Worm (Caenorhabditis elegans) whole organism, L2 larva: ENCODE results near the gene rpc-2.
A peak's percentile ranks its signal among the peaks of the same experiment; 100 is the strongest.

Source experiments
- C34F6.9 ChIP-seq: fragments of 150-350 bp; optimal IDR thresholded peaks from 2 replicates; lab custom pipeline; 2014; ENCODE audit warnings: missing biosample characterization, missing genetic modification characterization
- F13H6.1 ChIP-seq: sonication (generic microtip); optimal IDR thresholded peaks from 2 replicates; lab custom pipeline; 2016; ENCODE audit warnings: missing genetic modification characterization, missing compliant biosample characterization
- R02D3.7 ChIP-seq: fragments of 150-350 bp; optimal IDR thresholded peaks from 2 replicates; lab custom pipeline; 2014; ENCODE audit warnings: missing biosample characterization, missing genetic modification characterization
- Y55F3AM.14 ChIP-seq: fragments of 200-800 bp; sonication (Bioruptor generic); optimal IDR thresholded peaks from 2 replicates; lab custom pipeline; 2018; ENCODE audit warnings: mild to moderate bottlenecking, missing genetic modification characterization, missing compliant biosample characterization
- ZK546.5 ChIP-seq: sonication (generic microtip); optimal IDR thresholded peaks from 2 replicates; lab custom pipeline; 2017; ENCODE audit warnings: missing biosample characterization, missing genetic modification characterization
- alr-1 ChIP-seq: fragments of 150-350 bp; optimal IDR thresholded peaks from 2 replicates; lab custom pipeline; 2014; ENCODE audit warnings: missing biosample characterization, missing genetic modification characterization
- aly-2 ChIP-seq: fragments of 150-350 bp; optimal IDR thresholded peaks from 2 replicates; lab custom pipeline; 2014; ENCODE audit warnings: missing biosample characterization, missing genetic modification characterization
- ama-1 ChIP-seq: fragments of 150-350 bp; optimal IDR thresholded peaks from 2 replicates; lab custom pipeline; 2018; ENCODE audit warnings: inconsistent platforms
- blmp-1 ChIP-seq: sonication (generic microtip); optimal IDR thresholded peaks from 2 replicates; lab custom pipeline; 2017; ENCODE audit warnings: missing genetic modification characterization, mild to moderate bottlenecking, missing compliant biosample characterization, antibody characterized with exemption, moderate library complexity; ENCODE audit not compliant: insufficient read depth
- ceh-16 ChIP-seq: fragments of 150-350 bp; optimal IDR thresholded peaks from 2 replicates; lab custom pipeline; 2014; ENCODE audit warnings: missing biosample characterization, missing genetic modification characterization
- ceh-82 ChIP-seq: fragments of 150-350 bp; optimal IDR thresholded peaks from 2 replicates; lab custom pipeline; 2014; ENCODE audit warnings: missing biosample characterization, missing genetic modification characterization
- crh-2 ChIP-seq: sonication (generic microtip); optimal IDR thresholded peaks from 2 replicates; lab custom pipeline; 2017; ENCODE audit warnings: missing biosample characterization, missing genetic modification characterization
- dmd-4 ChIP-seq: sonication (generic microtip); optimal IDR thresholded peaks from 2 replicates; lab custom pipeline; 2017; ENCODE audit warnings: missing biosample characterization, missing genetic modification characterization
- egl-27 ChIP-seq: sonication (generic microtip); optimal IDR thresholded peaks from 3 replicates; lab custom pipeline; 2017; ENCODE audit warnings: missing biosample characterization, missing genetic modification reagents, missing genetic modification characterization
- elt-1 ChIP-seq: fragments of 150-350 bp; optimal IDR thresholded peaks from 2 replicates; lab custom pipeline; 2014; ENCODE audit warnings: missing biosample characterization, missing genetic modification characterization
- elt-3 ChIP-seq: sonication (generic microtip); optimal IDR thresholded peaks from 2 replicates; lab custom pipeline; 2017; ENCODE audit warnings: missing biosample characterization, missing genetic modification characterization
- fos-1 ChIP-seq: fragments of 150-350 bp; optimal IDR thresholded peaks from 2 replicates; lab custom pipeline; 2014; ENCODE audit warnings: missing biosample characterization, missing genetic modification characterization
- gmeb-1 ChIP-seq: fragments of 150-350 bp; optimal IDR thresholded peaks from 2 replicates; lab custom pipeline; 2014; ENCODE audit warnings: missing biosample characterization, missing genetic modification characterization
- lin-11 ChIP-seq: fragments of 150-350 bp; sonication (generic microtip); optimal IDR thresholded peaks from 2 replicates; lab custom pipeline; 2014; ENCODE audit warnings: missing biosample characterization, missing genetic modification characterization, inconsistent platforms, mixed read lengths
- lin-13 ChIP-seq: fragments of 150-350 bp; optimal IDR thresholded peaks from 2 replicates; lab custom pipeline; 2014; ENCODE audit warnings: missing biosample characterization, missing genetic modification reagents, missing genetic modification characterization
- lin-39 ChIP-seq: fragments of 150-350 bp; optimal IDR thresholded peaks from 2 replicates; lab custom pipeline; 2014; ENCODE audit warnings: missing biosample characterization, missing genetic modification reagents, missing genetic modification characterization
- lsy-2 ChIP-seq, 2 experiments: fragments of 150-350 bp in 1 of 2; sonication (generic microtip) in 1 of 2; optimal IDR thresholded peaks; 2 replicates each; lab custom pipeline; 2014 to 2017; ENCODE audit warnings: missing biosample characterization in 2 of 2, missing genetic modification characterization in 2 of 2
- mab-5 ChIP-seq: fragments of 150-350 bp; optimal IDR thresholded peaks from 2 replicates; lab custom pipeline; 2014; ENCODE audit warnings: missing biosample characterization, missing genetic modification characterization
- mbf-1 ChIP-seq: sonication (generic microtip); optimal IDR thresholded peaks from 2 replicates; lab custom pipeline; 2017; ENCODE audit warnings: missing biosample characterization, missing genetic modification characterization
- mdl-1 ChIP-seq, 2 experiments: fragments of 150-350 bp in 1 of 2; sonication (generic microtip) in 1 of 2; optimal IDR thresholded peaks; 2 replicates each; lab custom pipeline; 2017; ENCODE audit warnings: missing biosample characterization in 2 of 2, missing genetic modification characterization in 2 of 2
- nhr-10 ChIP-seq: sonication (generic microtip); optimal IDR thresholded peaks from 2 replicates; lab custom pipeline; 2017; ENCODE audit warnings: missing biosample characterization, missing genetic modification characterization
- nhr-11 ChIP-seq: fragments of 150-350 bp; optimal IDR thresholded peaks from 2 replicates; lab custom pipeline; 2014; ENCODE audit warnings: missing biosample characterization, missing genetic modification characterization
- nhr-12 ChIP-seq: fragments of 150-350 bp; optimal IDR thresholded peaks from 2 replicates; lab custom pipeline; 2014; ENCODE audit warnings: missing biosample characterization, missing genetic modification characterization
- nhr-129 ChIP-seq: fragments of 150-350 bp; optimal IDR thresholded peaks from 2 replicates; lab custom pipeline; 2014; ENCODE audit warnings: missing biosample characterization, missing genetic modification characterization
- nhr-21 ChIP-seq: fragments of 150-350 bp; optimal IDR thresholded peaks from 2 replicates; lab custom pipeline; 2014; ENCODE audit warnings: missing biosample characterization, missing genetic modification characterization
- nhr-23 ChIP-seq: fragments of 150-350 bp; optimal IDR thresholded peaks from 2 replicates; lab custom pipeline; 2014; ENCODE audit warnings: missing biosample characterization, missing genetic modification reagents, missing genetic modification characterization
- nhr-237 ChIP-seq: fragments of 150-350 bp; optimal IDR thresholded peaks from 2 replicates; lab custom pipeline; 2014; ENCODE audit warnings: missing biosample characterization, missing genetic modification characterization
- nhr-25 ChIP-seq: fragments of 150-350 bp; sonication (generic microtip); optimal IDR thresholded peaks from 3 replicates; lab custom pipeline; 2014; ENCODE audit warnings: missing biosample characterization, missing genetic modification characterization
- nhr-6 ChIP-seq: fragments of 150-350 bp; optimal IDR thresholded peaks from 2 replicates; lab custom pipeline; 2014; ENCODE audit warnings: missing biosample characterization, missing genetic modification characterization
- nhr-77 ChIP-seq: fragments of 150-350 bp; optimal IDR thresholded peaks from 2 replicates; lab custom pipeline; 2014; ENCODE audit warnings: missing biosample characterization, missing genetic modification characterization
- peb-1 ChIP-seq: fragments of 150-350 bp; optimal IDR thresholded peaks from 2 replicates; lab custom pipeline; 2014; ENCODE audit warnings: missing biosample characterization, missing genetic modification characterization
- sem-4 ChIP-seq: fragments of 150-350 bp; optimal IDR thresholded peaks from 2 replicates; lab custom pipeline; 2014; ENCODE audit warnings: missing biosample characterization, missing genetic modification reagents, missing genetic modification characterization
- skn-1 ChIP-seq: sonication (generic microtip); optimal IDR thresholded peaks from 2 replicates; lab custom pipeline; 2017; ENCODE audit warnings: missing biosample characterization, missing genetic modification characterization
- sma-3 ChIP-seq: sonication (generic microtip); optimal IDR thresholded peaks from 2 replicates; lab custom pipeline; 2016; ENCODE audit warnings: missing genetic modification reagents, missing genetic modification characterization, missing compliant biosample characterization
- sma-9 ChIP-seq, 2 experiments: fragments of 150-350 bp in 1 of 2; sonication (generic microtip) in 1 of 2; optimal IDR thresholded peaks; 2 replicates each; lab custom pipeline; 2014 to 2016; ENCODE audit warnings: missing genetic modification characterization in 2 of 2, mild to moderate bottlenecking in 1 of 2, missing biosample characterization in 1 of 2, missing compliant biosample characterization in 1 of 2, missing genetic modification reagents in 1 of 2, moderate library complexity in 1 of 2
- snpc-4 ChIP-seq: fragments of 150-350 bp; optimal IDR thresholded peaks from 2 replicates; lab custom pipeline; 2014; ENCODE audit warnings: missing biosample characterization, missing genetic modification characterization
- unc-39 ChIP-seq: fragments of 150-350 bp; optimal IDR thresholded peaks from 2 replicates; lab custom pipeline; 2014; ENCODE audit warnings: missing biosample characterization, missing genetic modification characterization
- unc-55 ChIP-seq: fragments of 150-350 bp; sonication (generic microtip); optimal IDR thresholded peaks from 3 replicates; lab custom pipeline; 2014; ENCODE audit warnings: missing biosample characterization, missing genetic modification reagents, missing genetic modification characterization
- unc-62 ChIP-seq: fragments of 150-350 bp; optimal IDR thresholded peaks from 2 replicates; lab custom pipeline; 2014; ENCODE audit warnings: missing biosample characterization, missing genetic modification reagents, missing genetic modification characterization
- zag-1 ChIP-seq: fragments of 150-350 bp; optimal IDR thresholded peaks from 2 replicates; lab custom pipeline; 2014; ENCODE audit warnings: missing biosample characterization, missing genetic modification characterization
- ztf-1 ChIP-seq: fragments of 200-800 bp; sonication (Bioruptor generic); conservative IDR thresholded peaks from 2 replicates; pipeline ENCODE4 v1.3.6; 2022; ENCODE audit warnings: missing genetic modification characterization, missing compliant biosample characterization
- ztf-11 ChIP-seq: sonication (generic microtip); optimal IDR thresholded peaks from 2 replicates; lab custom pipeline; 2017; ENCODE audit warnings: missing biosample characterization, missing genetic modification characterization
- ztf-4 ChIP-seq: fragments of 150-350 bp; optimal IDR thresholded peaks from 2 replicates; lab custom pipeline; 2014; ENCODE audit warnings: missing biosample characterization, missing genetic modification characterization

The rpc-2 gene

DNA sequence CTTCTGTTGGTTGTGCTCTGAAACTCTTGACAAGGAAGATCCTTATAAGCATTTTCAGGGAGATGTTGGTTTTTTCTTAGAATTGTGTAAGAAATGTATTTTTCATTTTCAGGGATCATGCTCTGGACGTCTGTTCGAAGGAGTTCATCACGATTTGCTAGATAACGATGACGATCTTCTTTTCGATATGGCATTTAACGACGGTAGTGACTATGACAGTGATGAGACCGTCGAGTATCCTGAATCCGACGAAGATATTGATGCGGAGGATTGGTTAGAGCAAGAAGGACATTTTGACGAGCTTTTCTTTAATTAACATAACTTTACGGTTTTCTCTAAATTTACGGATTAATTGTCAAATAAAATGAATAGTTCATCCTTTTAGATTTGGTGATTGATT lies 31.6 kb downstream of the rpc-2 start:
- no peak for TF ChIP-seq ztf-4 (tag; lab: Kevin White, UChicago)
- TF ChIP-seq blmp-1 (tag; lab: Kevin White, UChicago): no peak
- no peak for TF ChIP-seq zag-1 (tag; lab: Kevin White, UChicago)
- no peak for TF ChIP-seq sma-3 (GFP tag; lab: Kevin White, UChicago)
- no peak for TF ChIP-seq lin-11 (tag; lab: Kevin White, UChicago)
- TF ChIP-seq mbf-1: no peak
- no peak for TF ChIP-seq unc-39 (tag; lab: Kevin White, UChicago)

DNA sequence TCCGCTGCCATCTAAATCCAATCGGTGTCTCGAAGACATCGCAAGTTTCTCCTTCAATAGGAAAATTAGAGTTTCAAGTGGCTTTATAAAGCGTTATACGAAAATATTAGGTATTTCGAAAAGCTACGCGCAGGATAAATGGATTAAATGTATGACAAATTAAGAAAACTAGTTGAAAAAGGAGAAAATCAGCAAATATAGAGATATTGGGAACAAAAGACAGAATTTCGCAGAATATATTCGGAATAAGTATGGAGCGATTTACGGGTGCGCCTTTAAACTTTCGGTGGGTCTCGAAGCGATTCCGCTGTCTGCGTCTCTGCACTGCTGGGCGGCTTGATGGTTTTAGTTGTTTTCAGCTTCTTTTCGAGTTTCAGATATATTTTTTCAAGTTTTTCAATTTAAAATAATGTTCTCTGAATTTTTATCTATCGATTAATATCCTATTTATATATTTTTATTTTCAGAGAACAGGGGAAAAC lies 34.5 kb downstream of the rpc-2 start, which contains the start of the genes ddx-15 and ucr-1:
Gene ddx-15 (minus strand): TSS at position 51 of the 482 bp plus-strand sequence.
Gene ucr-1 (plus strand): TSS at position 468 of the 482 bp plus-strand sequence.
- no peak for TF ChIP-seq dmd-4 (tag; lab: Kevin White, UChicago)
- no peak for TF ChIP-seq ztf-1 (GFP tag; lab: Robert Waterston, UW)
- peak; percentile 84 for TF ChIP-seq C34F6.9 (tag; lab: Kevin White, UChicago)
- TF ChIP-seq nhr-23 (tag; lab: Kevin White, UChicago): no peak
- TF ChIP-seq F13H6.1: peak; percentile 6
- no peak for TF ChIP-seq ztf-4 (tag; lab: Kevin White, UChicago)
- TF ChIP-seq lin-13 (GFP tag; lab: Kevin White, UChicago): peak; percentile 77
- no peak for TF ChIP-seq peb-1 (tag; lab: Kevin White, UChicago)
- TF ChIP-seq gmeb-1 (tag; lab: Kevin White, UChicago): peak; percentile 80
- no peak for TF ChIP-seq unc-39 (tag; lab: Kevin White, UChicago)
- TF ChIP-seq mdl-1 (tag; optimal IDR thresholded peaks at IDR 0.05; lab: Kevin White, UChicago): no peak
- TF ChIP-seq sem-4: no peak
- no peak for TF ChIP-seq nhr-6 (tag; lab: Kevin White, UChicago)
- peak; percentile 29 to 85 for TF ChIP-seq lsy-2 (tag; optimal IDR thresholded peaks at IDR 0.05; lab: Kevin White, UChicago)
- TF ChIP-seq ceh-82 (tag; lab: Kevin White, UChicago): no peak
- TF ChIP-seq ztf-11 (tag; lab: Kevin White, UChicago): no peak
- TF ChIP-seq lin-39: no peak
- TF ChIP-seq unc-55 (GFP tag; lab: Kevin White, UChicago): peak; percentile 89
- no peak for TF ChIP-seq egl-27 (tag; lab: Kevin White, UChicago)
- TF ChIP-seq aly-2 (tag; lab: Kevin White, UChicago): no peak
- peak; percentile 23 for TF ChIP-seq nhr-25 (tag; lab: Kevin White, UChicago)
- TF ChIP-seq sma-3 (GFP tag; lab: Kevin White, UChicago): peak; percentile 57
- no peak for TF ChIP-seq alr-1 (tag; lab: Kevin White, UChicago)
- TF ChIP-seq nhr-77: no peak
- TF ChIP-seq ceh-16 (tag; lab: Kevin White, UChicago): peak; percentile 4
- peak; percentile 38 for TF ChIP-seq sma-9 (GFP tag; optimal IDR thresholded peaks at IDR 0.05; lab: Kevin White, UChicago)
- no peak for TF ChIP-seq sma-9 (tag; optimal IDR thresholded peaks at IDR 0.05; lab: Kevin White, UChicago)
- TF ChIP-seq unc-62: no peak
- TF ChIP-seq fos-1 (tag; lab: Kevin White, UChicago): peak; percentile 17
- TF ChIP-seq mbf-1: no peak
- no peak for TF ChIP-seq nhr-10 (tag; lab: Kevin White, UChicago)
- TF ChIP-seq ama-1 (lab: Kevin White, UChicago): no peak
- TF ChIP-seq elt-3: no peak
- TF ChIP-seq nhr-12 (tag; lab: Kevin White, UChicago): no peak
- TF ChIP-seq nhr-129 (tag; lab: Kevin White, UChicago): peak; percentile 28
- peak; percentile 57 for TF ChIP-seq crh-2
- no peak for TF ChIP-seq elt-1
- peak; percentile 53 for TF ChIP-seq R02D3.7
- no peak for TF ChIP-seq Y55F3AM.14 (GFP tag; lab: Kevin White, UChicago)
- no peak for TF ChIP-seq skn-1 (tag; lab: Kevin White, UChicago)
- TF ChIP-seq blmp-1 (tag; lab: Kevin White, UChicago): peak; percentile 33
- no peak for TF ChIP-seq nhr-237 (tag; lab: Kevin White, UChicago)
- TF ChIP-seq zag-1 (tag; lab: Kevin White, UChicago): no peak
- no peak for TF ChIP-seq ZK546.5 (tag; lab: Kevin White, UChicago)
- TF ChIP-seq mab-5 (tag; lab: Kevin White, UChicago): no peak
- TF ChIP-seq nhr-21: peak; percentile 16
- peak; percentile 17 for TF ChIP-seq snpc-4
- no peak for TF ChIP-seq nhr-11 (tag; lab: Kevin White, UChicago)
- peak; percentile 80 for TF ChIP-seq lin-11 (tag; lab: Kevin White, UChicago)
